Fruit fly (Drosophila melanogaster) S2 (cell line): ENCODE data around the gene CG2256.
A peak's percentile ranks its signal among the peaks of the same experiment; 100 is the strongest.

Experiments
- CG8478 ChIP-seq: fragments of >200 bp; optimal IDR thresholded peaks from 2 replicates; lab custom pipeline; 2018
- CTCF ChIP-seq, 2 experiments: fragments of >200 bp; optimal IDR thresholded peaks; 2 replicates each; lab custom pipeline; 2018

CG2256 gene

DNA sequence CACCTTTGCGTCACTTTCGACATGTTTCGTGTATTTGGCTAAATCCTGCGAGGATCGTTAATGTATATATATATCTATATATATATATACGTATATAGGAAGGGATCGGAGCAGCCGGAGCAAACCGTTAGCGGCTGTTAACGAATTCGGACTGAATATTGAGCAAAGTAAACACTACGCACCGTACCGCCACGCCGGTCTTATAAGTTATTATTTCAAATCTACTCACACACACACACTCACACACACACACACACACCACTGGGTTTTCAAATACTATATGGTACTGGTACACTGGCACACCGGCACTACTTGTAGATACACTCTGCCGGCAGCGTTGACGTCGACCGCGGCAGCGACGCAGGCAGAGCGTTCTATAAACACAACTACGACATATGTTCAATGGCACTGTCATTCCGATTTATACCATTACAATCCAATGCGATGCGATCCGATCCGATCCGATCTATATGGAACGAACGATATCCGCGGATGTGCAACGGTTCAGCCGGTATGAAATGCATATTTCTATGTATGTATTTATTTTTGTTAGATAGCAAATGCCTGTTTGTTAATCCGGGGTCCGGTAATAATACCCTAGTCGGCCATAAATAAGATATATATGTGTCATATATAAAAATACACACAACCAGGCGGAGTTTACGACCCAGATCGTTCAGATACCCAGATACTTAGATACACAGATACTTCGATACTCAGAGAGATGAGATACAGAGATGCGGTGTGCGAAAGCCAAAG is 5.4 kb downstream of the CG2256 start, which contains the start of gene Ldsdh1:
Ldsdh1 (minus strand) TSS at position 179 of the 759 bp plus-strand sequence.
- TF ChIP-seq CTCF (optimal IDR thresholded peaks at IDR 0.05; lab: Kevin White, UChicago), result no peak
- no peak for TF ChIP-seq CG8478 (lab: Kevin White, UChicago)

DNA sequence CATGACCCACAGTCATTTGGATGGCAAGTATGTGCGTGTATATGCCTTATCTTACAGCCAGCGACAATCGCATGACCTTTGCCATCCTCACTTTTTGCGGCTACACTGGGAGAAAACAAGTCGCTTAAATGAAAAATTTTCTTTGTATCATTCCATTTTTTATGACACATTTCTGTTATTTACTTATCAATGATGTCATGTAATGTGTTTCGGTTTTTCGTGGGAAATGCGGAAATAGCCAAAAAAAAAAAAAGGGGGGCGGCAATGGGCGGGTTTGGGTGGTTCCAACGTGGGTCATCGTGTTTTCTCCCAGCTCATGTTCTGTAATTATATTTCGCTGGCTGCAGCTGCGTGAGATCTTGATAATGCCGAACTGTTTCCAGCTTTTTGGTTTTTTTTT is 6.8 kb downstream of the CG2256 start:
- TF ChIP-seq CTCF (optimal IDR thresholded peaks at IDR 0.05; lab: Kevin White, UChicago), result no peak
- no peak for TF ChIP-seq CG8478 (lab: Kevin White, UChicago)

DNA sequence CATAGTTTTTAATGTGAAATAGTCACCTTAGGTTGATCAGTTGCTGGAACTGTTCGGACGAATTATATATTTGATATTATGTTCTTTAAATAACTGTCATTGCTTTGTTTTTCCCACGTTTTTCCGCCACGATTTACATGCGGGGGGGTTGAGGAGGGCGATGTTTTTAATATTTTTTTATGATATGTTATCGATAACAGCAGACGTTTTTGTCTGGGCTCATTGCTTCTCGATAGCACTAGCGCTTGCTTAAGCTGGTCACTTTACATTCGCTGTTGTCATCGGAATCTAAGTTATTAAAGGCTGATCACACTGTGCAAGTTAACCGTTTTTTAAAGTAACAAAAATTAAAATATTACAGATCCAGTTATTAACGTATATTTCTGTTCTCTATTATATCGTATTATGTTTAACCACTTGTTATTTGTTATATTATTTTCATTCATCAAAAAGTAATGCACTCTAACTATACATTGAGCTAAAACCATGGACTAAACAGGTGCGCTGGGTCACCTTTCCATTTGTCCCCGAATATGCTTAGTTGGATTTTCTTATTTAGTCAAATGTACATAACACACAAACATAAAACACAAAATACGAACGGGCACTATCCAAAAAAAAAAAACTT is 11.6 kb downstream of the CG2256 start, which contains the start of the genes Upf2 and CG1571:
Upf2 (minus strand) TSS at position 167 of the 628 bp plus-strand sequence.
CG1571 (plus strand) TSS at position 578 of the 628 bp plus-strand sequence.
- TF ChIP-seq CG8478 (lab: Kevin White, UChicago), result no peak
- no peak for TF ChIP-seq CTCF (optimal IDR thresholded peaks at IDR 0.05; lab: Kevin White, UChicago)

DNA sequence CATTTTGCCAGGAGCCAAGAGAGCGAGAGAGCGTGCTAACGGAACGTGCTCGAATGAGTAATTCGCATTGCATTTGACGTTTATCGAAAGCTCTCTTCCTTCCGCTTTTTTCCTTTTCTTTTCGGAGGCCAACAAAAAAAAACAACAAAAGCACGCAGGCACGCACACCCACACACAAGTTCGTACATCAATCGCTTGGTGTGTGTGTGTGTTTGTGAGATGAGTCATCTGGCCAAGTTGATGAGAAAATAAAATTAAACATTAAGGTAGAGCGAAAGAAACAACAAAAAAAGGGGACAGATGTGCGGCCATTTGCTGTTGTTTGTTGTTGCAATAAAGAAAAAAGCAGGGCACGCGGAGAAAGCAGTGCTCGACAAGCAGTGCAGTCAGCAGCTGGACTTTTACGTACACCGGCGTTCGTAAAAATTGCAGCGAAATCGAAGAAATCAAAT is 23.8 kb downstream of the CG2256 start:
- TF ChIP-seq CTCF (optimal IDR thresholded peaks at IDR 0.05; lab: Kevin White, UChicago) (no peak), CG8478 (lab: Kevin White, UChicago) (no peak)

DNA sequence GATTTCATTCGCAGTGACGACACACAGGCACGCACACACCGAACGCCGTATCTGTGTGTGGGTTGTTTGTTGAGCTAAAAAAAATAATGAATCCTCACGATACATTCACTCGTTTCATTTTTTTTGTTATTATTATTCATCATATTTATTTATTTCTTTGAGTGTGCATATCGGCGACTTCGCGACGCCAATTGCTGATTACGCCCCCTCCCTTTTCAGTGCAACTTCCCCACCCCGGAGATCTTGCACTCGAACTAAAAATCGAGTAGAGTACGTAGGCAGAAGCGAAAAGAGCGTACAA is 24.9 kb downstream of the CG2256 start:
- TF ChIP-seq CTCF (optimal IDR thresholded peaks at IDR 0.05; lab: Kevin White, UChicago) (no peak), CG8478 (lab: Kevin White, UChicago) (no peak)

DNA sequence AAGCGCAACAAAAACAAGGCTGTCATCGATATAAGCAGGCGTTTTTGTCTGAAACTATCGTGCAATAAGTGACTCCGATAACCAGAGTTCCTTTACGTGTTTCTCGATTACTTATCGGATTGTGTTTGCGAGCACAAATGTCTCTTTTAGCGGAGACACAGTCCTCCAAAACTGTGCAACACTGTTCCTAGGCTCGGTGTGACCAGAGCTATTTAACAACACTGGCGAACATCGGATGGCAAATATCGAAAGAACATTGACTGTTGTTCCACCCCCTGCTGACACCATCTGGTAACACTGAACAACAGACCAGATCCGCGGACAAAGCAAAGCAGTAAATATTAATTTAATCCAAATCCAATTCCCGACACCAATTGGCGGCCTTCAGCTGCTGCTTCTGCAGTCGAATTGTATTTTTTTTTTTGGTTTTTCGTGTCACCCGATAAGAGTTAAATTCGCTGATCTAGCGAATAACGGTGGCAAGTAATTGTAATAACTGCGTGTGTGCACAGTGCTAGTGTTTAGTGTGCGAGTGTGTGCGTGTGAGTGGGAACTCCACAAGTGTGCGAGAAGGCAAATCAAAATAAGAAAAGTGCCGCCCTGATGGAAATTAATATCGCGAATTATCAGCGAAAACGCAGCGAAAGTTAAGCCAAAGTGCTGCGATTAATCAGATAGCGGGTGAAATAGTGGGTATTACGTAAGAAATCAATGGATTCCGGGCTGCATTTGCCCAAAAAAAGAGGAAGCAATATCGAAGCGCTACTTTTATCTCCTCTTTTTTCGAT is 25.4 kb downstream of the CG2256 start, which contains the start of gene mys:
mys (plus strand) TSS at position 254 of the 788 bp plus-strand sequence.
- TF ChIP-seq CG8478 (lab: Kevin White, UChicago) (no peak), CTCF (optimal IDR thresholded peaks at IDR 0.05; lab: Kevin White, UChicago) (peak; percentile 66)

DNA sequence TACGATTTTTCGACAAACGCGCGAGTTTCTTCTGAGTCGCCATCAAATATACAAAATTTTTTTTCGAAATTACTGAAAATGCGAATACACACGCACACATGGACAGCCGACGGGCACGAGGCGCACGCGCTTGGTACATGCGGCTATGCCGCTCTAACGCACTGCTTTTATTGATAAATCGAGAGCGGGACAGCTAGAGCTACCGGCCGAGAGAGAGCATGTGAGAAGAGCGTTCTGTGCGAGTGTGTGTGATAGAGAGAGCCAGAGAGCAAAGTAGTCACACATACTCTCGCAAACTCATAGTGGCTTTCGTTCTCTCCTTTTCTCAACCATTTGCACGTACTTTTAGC is 26.1 kb downstream of the CG2256 start:
- TF ChIP-seq CG8478 (lab: Kevin White, UChicago), result peak; percentile 14
- peak in 1 of 2 experiments; percentile 39 for TF ChIP-seq CTCF (optimal IDR thresholded peaks at IDR 0.05; lab: Kevin White, UChicago)

DNA sequence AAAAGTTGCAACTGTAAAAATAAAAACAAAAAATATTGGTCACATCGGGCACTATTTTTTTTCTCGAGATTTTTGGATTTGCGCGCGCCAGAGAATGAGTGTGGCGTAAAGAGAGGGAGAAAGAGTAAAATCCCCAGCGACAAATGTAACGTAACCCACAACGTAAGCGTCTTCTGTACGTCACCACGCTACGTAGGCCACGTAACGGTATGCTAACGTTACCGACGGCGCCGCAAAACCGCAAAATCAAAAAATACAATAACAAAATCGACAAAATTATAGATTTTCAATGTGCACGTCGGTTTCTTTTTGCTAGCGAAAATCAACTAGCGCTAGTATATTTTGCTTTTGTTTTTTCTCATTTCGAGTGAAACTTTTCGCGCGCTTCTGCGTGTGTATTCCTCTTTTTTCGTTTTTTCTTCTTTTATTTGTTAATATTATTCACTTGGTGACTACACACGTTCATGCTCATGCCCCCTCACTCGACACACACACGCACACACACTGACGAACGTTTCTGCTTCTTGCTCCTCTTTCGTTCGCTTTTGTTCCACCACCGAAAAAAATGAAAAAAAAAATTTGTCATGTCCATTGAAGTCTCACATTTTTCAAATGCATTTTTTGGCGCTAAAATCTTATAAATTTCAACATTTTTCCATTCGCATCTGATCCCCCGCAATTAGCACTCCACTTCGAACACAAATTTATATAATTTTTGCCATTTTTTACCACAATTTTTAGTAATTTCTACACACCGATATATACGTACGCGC is 26.7 kb downstream of the CG2256 start:
- TF ChIP-seq CG8478 (lab: Kevin White, UChicago) (no peak), CTCF (optimal IDR thresholded peaks at IDR 0.05; lab: Kevin White, UChicago) (no peak)

DNA sequence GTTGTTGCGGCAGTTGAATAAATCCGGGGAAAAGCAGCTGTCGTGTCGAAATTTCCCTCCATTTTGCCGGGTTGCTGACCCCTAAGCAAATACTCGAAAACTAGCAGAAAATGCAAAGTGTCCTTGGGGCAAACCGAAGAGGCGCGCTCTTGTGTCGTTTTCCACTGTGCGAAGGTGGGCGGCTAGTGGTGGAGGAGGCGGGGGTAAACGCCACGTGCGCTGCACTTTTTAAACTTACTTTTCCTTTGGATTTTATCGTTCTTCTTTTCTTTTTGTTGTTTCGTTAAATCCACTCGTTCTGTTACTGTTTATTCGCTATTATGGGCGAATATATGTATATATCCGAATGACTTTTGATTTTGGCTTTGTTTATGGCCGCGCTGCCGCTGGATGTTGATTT is 27.4 kb downstream of the CG2256 start:
- no peak for TF ChIP-seq CG8478 (lab: Kevin White, UChicago)
- TF ChIP-seq CTCF (optimal IDR thresholded peaks at IDR 0.05; lab: Kevin White, UChicago), result no peak

DNA sequence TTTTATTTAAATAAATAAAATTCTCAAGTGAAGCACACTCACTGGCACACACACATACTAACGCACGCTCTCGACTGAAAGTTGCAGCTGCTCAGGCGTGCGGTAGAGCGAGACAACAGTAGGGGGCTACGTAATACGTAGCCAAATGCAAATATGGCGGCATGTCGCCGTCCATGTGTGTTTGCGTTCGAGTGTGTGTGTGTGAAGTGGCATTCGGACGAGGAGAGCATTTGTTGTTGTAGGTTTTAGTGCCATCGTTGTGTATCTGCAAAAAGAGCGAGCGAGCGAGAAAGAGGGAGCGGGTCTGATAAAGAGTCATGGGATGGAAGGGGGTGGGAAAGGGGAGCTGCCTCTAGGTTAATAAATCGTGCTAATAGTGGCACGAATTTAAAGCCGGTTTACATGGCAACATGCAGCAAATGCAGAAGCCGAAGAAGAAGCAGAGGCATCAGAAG is 28.5 kb downstream of the CG2256 start:
- TF ChIP-seq CG8478 (lab: Kevin White, UChicago), result no peak
- no peak for TF ChIP-seq CTCF (optimal IDR thresholded peaks at IDR 0.05; lab: Kevin White, UChicago)

DNA sequence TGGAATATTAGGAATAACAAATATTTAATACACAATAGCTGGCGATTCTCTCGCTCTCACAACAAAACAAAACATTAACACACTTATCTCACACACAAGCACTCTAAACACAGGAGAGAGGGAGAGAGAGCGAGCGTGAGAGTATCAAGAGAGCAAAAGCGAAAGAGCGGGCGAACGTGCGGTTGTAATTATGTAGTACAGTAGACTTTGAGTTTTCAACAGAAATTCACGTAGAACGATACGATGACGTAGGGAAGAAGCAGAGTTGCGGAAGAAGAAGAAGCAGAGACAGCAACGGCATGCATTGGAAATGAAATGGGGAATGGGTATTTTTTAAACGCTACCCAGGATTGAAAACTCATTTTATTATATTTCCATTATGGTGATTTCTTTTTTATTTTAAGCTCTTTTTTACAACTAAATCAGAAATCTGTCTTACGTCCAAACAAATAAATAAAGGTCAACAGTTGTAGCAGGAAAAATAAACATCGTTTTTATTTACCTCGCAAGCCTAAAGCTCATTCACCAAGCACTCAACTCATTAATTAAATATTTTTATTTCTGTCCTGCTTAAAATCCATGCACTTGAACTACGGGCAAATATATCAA is 29.1 kb downstream of the CG2256 start:
- no peak for TF ChIP-seq CG8478 (lab: Kevin White, UChicago)

DNA sequence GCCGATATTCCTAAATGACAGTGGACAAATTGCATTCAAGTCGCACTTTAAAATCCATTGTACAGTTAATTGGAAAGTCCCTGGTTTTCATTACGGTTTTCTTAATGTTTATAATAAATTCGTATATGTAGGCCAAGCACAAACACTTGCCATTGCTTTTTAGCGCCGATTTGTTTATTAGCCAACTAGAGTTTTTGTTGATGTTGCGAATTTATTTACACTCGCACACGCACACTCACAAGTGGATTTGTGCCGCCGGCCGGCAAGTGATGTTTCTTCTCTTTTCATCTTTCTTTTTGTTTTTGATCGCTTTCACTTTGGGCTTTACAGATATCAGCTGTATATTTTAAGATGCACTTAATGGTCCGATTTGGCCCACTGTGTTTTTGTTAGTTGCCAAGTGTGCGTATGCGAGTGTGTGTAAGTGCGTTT is 29.7 kb downstream of the CG2256 start:
- TF ChIP-seq CTCF (optimal IDR thresholded peaks at IDR 0.05; lab: Kevin White, UChicago) (no peak), CG8478 (lab: Kevin White, UChicago) (no peak)

DNA sequence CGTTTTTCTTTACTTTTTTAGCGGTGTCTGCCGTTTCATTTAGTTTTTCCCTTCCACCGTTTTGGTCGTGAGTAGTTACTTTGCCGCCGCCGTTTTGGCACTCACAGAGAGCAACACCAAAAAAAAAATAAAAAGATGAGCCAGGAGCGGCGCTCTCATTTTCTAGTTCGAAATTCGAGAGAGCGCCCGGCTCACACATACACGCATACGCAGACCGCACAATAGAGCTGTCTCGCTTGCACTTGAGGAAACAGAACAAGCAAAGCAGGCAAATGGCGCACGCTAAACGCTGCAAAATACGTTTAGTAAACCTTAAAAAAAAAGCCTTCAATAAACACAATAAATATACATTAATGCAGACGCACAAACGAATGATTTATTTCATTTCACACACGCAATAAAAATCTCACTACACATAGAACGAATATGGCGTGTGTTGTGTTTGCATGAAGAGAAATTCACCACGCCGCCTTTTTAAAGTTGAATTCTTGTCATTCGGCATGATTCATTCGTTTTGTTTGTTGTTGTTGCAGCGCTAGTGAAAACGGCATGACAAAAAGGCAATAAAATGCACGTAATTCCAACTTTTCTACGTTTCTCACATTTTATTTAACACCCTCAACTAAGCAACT is 30.3 kb downstream of the CG2256 start:
- TF ChIP-seq CG8478 (lab: Kevin White, UChicago) (no peak), CTCF (optimal IDR thresholded peaks at IDR 0.05; lab: Kevin White, UChicago) (no peak)
